Worm (Caenorhabditis elegans): ENCODE measurements around the gene T21H3.1.

DNA sequence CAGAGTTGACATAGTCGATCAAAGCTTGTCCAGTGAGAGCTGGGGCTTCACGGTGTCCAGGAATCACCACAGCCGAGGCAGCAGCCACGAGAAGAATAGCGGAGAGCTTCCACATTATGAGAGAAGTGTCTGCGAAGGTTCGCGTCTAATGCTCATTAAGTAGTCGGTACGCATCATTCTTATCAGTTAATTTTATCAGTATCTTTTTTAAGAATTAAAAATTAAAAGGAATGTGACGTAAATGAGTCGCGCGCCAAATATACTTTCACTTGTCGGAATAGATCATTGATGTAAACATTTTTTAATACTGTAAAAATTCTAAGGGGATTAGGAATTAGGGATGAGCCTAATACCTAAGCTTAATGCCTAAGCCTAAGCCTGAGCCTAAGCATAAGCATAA is 42.7 kb upstream of the T21H3.1 start, which contains the start of gene cpr-5:
- TF ChIP-seq egl-27 (tag; optimal IDR thresholded peaks at IDR 0.05) (no peak), skn-1 (tag; optimal IDR thresholded peaks at IDR 0.05) (no peak), nhr-20 (tag; optimal IDR thresholded peaks at IDR 0.05) (no peak), fkh-10 (GFP tag; optimal IDR thresholded peaks at IDR 0.05) (no peak), unc-62 (GFP tag; optimal IDR thresholded peaks at IDR 0.05) (no peak), nhr-12 (tag; optimal IDR thresholded peaks at IDR 0.05) (no peak), egl-13 (tag; optimal IDR thresholded peaks at IDR 0.05) (no peak), snpc-4 (tag; optimal IDR thresholded peaks at IDR 0.05) (no peak), ztf-11 (tag; optimal IDR thresholded peaks at IDR 0.05) (no peak), efl-1 (optimal IDR thresholded peaks at IDR 0.05) (no peak), efl-1 (GFP tag; optimal IDR thresholded peaks at IDR 0.05 in 1 of 2) (no peak), tbx-2 (tag; optimal IDR thresholded peaks at IDR 0.05) (no peak)

All from whole organism, L1 larva.